Worm (Caenorhabditis elegans): ENCODE results near the gene fbxa-118.

Gene fbxa-118

DNA sequence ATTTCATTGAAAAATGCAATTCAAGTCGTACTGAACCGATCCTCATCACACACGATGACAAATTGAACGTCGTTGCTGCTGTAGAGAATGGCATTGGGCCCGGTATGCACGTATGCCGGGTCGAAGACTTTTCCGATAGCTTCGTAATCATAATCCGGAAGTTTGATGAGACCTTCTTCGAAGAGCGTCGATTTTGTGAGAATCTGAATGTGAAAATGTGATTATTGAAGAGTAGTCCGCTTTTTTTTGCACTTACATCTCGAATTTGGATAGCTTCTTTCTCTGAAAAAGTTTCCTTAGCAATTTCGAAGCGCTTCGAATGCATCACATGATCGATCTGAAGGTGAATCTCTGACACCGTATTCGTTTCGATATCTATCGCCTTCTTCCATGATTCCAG lies at the start of gene fbxa-118:
Gene fbxa-118, minus strand, starts transcription at position 101 of the 400 bp plus-strand sequence.
- TF ChIP-seq ceh-83 (GFP tag; optimal IDR thresholded peaks at IDR 0.05) = no peak
- no peak for TF ChIP-seq mep-1 (tag; optimal IDR thresholded peaks at IDR 0.05)
- TF ChIP-seq lin-13 (tag; optimal IDR thresholded peaks at IDR 0.05) = no peak
- TF ChIP-seq nhr-76 (tag; optimal IDR thresholded peaks at IDR 0.05) = no peak

DNA sequence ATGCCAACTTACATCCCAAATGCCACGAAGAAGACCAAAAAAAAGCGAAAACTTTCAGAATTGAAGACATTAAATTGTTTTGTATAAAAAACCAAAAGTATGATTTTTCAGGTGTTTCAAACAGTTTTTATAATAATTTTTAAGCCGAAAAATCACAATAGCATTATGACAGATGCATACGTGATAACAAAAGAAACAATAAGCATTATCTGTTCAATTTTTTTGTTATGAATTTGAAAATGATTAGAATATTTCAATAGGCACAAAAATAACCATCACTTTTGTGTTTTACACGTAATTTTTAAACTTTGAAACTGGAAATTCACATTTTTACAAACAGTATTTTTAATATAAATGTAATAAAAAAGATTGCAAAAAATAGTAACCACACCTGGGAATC lies 45.0 kb upstream of the fbxa-118 start, which contains the start of gene Y116F11B.17:
Gene Y116F11B.17, minus strand, starts transcription at position 101 of the 400 bp plus-strand sequence.
- no peak for TF ChIP-seq blmp-1 (tag; optimal IDR thresholded peaks at IDR 0.05)
- TF ChIP-seq nhr-76 (tag; optimal IDR thresholded peaks at IDR 0.05) = no peak
- no peak for TF ChIP-seq lin-32 (GFP tag; optimal IDR thresholded peaks at IDR 0.05)
- no peak for TF ChIP-seq nhr-12 (tag; optimal IDR thresholded peaks at IDR 0.05)
- no peak for TF ChIP-seq nhr-2 (tag; optimal IDR thresholded peaks at IDR 0.05)
- TF ChIP-seq ces-1 (GFP tag; optimal IDR thresholded peaks at IDR 0.05) = no peak
- no peak for TF ChIP-seq ceh-83 (GFP tag; optimal IDR thresholded peaks at IDR 0.05)

DNA sequence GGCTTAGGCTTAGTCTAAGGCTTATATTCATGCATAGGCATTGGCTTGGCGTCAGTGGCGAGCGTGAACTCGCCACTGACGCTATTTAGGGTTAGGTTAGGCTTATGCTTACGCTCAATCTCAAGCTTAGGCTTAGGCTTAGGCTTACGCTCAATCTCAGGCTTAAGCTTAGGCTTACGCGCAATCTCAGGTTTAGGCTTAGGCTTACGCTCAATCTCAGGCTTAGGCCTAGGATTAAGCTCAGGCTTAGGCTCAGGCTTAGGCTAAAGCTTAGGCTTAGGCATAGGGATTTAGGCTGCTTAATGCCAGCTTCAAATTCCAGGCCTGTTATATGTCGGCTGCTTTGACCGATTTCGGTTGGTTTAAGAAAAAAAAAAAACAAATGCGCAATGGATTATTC lies 43.1 kb upstream of the fbxa-118 start:
- TF ChIP-seq ham-2 (GFP tag; optimal IDR thresholded peaks at IDR 0.05) (no peak), mls-2 (tag; optimal IDR thresholded peaks at IDR 0.05) (no peak), pha-4 (tag; optimal IDR thresholded peaks at IDR 0.05) (no peak), nhr-2 (tag; optimal IDR thresholded peaks at IDR 0.05) (no peak), cnd-1 (tag; optimal IDR thresholded peaks at IDR 0.05) (no peak), ces-1 (GFP tag; optimal IDR thresholded peaks at IDR 0.05) (no peak), snpc-4 (tag; optimal IDR thresholded peaks at IDR 0.05) (no peak), unc-62 (GFP tag; optimal IDR thresholded peaks at IDR 0.05) (no peak)

DNA sequence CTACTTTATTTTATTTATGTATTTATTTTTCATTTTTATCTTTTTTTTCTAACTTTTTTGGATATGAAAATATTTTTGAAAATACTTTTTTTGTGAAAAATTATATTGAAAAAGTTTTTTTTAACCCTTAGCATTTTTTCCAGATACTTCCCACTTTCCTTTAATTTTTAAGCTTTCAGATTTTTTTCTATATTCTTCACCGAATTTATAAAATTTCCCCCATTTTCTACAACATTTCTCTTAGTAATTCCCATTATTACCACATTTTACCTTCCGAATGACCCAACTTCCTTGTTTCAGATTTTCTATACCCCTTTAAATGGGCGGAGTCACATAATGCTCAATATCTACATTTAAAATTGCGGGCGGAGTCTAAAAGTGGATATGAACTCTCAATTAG lies 37.7 kb upstream of the fbxa-118 start, which contains the start of gene daf-28:
Gene daf-28, plus strand, starts transcription at position 301 of the 400 bp plus-strand sequence.
- TF ChIP-seq M03D4.4 (tag; optimal IDR thresholded peaks at IDR 0.05) = no peak

DNA sequence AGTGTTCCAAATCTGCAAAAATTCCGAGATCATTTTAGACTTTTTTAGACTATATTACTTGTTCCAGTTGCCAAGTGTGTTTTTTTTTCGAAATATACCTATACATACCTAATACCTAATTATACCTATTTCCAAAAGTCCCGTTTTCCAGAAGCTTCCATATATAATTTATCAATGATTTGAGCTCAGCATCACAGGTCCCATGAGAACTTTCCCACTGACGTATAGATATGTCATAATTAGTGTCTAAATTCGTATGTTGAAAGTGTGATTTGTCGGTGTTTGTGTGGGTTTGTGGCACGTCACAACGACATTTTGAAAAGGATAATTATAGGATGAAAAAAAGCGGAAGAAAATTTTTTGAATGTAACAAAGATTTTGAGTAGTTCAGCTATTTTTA lies 28.4 kb upstream of the fbxa-118 start:
- TF ChIP-seq mab-5 (tag; optimal IDR thresholded peaks at IDR 0.05) (no peak), flh-1 (GFP tag; optimal IDR thresholded peaks at IDR 0.05) (no peak), snpc-4 (tag; optimal IDR thresholded peaks at IDR 0.05) (no peak), unc-62 (GFP tag; optimal IDR thresholded peaks at IDR 0.05) (no peak), nhr-12 (tag; optimal IDR thresholded peaks at IDR 0.05) (no peak), nhr-76 (tag; optimal IDR thresholded peaks at IDR 0.05) (no peak), elt-1 (tag; optimal IDR thresholded peaks at IDR 0.05; ENCODE audit: borderline replicate concordance, insufficient read depth) (no peak), bed-3 (GFP tag; optimal IDR thresholded peaks at IDR 0.05) (no peak), zip-8 (tag; optimal IDR thresholded peaks at IDR 0.05) (no peak), ztf-11 (tag; optimal IDR thresholded peaks at IDR 0.05) (no peak), unc-39 (tag; optimal IDR thresholded peaks at IDR 0.05) (no peak), unc-120 (tag; optimal IDR thresholded peaks at IDR 0.05; ENCODE audit: poor library complexity, severe bottlenecking) (no peak), lin-13 (tag; optimal IDR thresholded peaks at IDR 0.05) (no peak), sem-2 (GFP tag; optimal IDR thresholded peaks at IDR 0.05) (no peak), blmp-1 (tag; optimal IDR thresholded peaks at IDR 0.05) (no peak), lsy-2 (tag; optimal IDR thresholded peaks at IDR 0.05) (no peak), ceh-83 (GFP tag; optimal IDR thresholded peaks at IDR 0.05) (no peak), lin-32 (GFP tag; optimal IDR thresholded peaks at IDR 0.05) (no peak)

DNA sequence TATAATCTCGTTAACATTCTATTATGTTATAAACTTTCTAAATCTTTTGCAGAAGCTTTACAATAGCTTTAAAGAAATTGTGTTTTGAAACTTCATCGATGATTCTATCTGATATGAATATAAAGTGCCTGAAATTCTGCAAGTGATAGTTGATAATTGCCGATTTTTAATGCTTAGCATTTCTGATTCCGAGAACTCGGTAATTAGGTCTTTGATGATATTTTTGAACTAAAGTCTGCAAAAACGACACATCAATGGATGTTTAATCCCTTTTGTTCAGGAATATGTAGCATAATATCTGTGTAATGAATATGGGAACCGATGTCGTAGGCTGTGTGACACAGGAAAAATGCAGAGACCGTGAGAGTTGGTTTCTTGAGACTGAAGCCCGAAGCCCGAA lies 25.7 kb upstream of the fbxa-118 start:
- no peak for TF ChIP-seq M03D4.4 (tag; optimal IDR thresholded peaks at IDR 0.05)
- no peak for TF ChIP-seq sptf-1 (tag; optimal IDR thresholded peaks at IDR 0.05)
- TF ChIP-seq mls-2 (tag; optimal IDR thresholded peaks at IDR 0.05) = no peak
- no peak for TF ChIP-seq unc-62 (GFP tag; optimal IDR thresholded peaks at IDR 0.05)
- TF ChIP-seq flh-1 (GFP tag; optimal IDR thresholded peaks at IDR 0.05) = no peak
- TF ChIP-seq unc-39 (tag; optimal IDR thresholded peaks at IDR 0.05) = no peak
- no peak for TF ChIP-seq nhr-2 (tag; optimal IDR thresholded peaks at IDR 0.05)
- TF ChIP-seq blmp-1 (tag; optimal IDR thresholded peaks at IDR 0.05) = no peak
- TF ChIP-seq lsy-2 (tag; optimal IDR thresholded peaks at IDR 0.05) = no peak

DNA sequence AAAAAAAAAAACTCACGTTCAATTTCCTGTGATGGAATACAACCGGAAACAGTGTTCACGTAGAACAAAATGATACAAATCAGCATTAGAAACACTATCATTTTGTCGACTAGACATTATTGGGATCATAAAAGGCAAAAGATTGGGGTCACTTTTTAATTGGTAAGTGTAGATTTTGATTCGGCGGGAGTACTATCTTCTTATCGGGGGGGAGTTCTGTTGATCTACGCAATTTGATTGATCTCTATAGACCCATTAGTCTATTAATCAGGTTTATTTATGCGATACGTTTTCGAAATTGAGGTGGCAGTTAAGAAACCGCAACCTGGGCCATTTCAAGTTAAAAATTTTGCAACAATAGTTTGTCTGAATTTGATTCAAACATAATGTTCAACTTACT lies 23.9 kb upstream of the fbxa-118 start, which contains the start of gene Y116F11B.2:
Gene Y116F11B.2, minus strand, starts transcription at position 101 of the 400 bp plus-strand sequence.
- no peak for TF ChIP-seq zip-8 (tag; optimal IDR thresholded peaks at IDR 0.05)
- no peak for TF ChIP-seq mep-1 (tag; optimal IDR thresholded peaks at IDR 0.05)
- no peak for TF ChIP-seq elt-1 (tag; optimal IDR thresholded peaks at IDR 0.05; ENCODE audit: borderline replicate concordance, insufficient read depth)
- TF ChIP-seq hlh-1 (tag; optimal IDR thresholded peaks at IDR 0.05) = no peak
- TF ChIP-seq unc-120 (tag; optimal IDR thresholded peaks at IDR 0.05; ENCODE audit: poor library complexity, severe bottlenecking) = no peak
- TF ChIP-seq unc-62 (GFP tag; optimal IDR thresholded peaks at IDR 0.05) = no peak
- no peak for TF ChIP-seq lin-32 (GFP tag; optimal IDR thresholded peaks at IDR 0.05)
- no peak for TF ChIP-seq unc-39 (tag; optimal IDR thresholded peaks at IDR 0.05)
- no peak for TF ChIP-seq cnd-1 (tag; optimal IDR thresholded peaks at IDR 0.05)
- no peak for TF ChIP-seq ham-2 (GFP tag; optimal IDR thresholded peaks at IDR 0.05)
- no peak for TF ChIP-seq ces-1 (GFP tag; optimal IDR thresholded peaks at IDR 0.05)
- no peak for TF ChIP-seq mls-2 (tag; optimal IDR thresholded peaks at IDR 0.05)
- TF ChIP-seq bed-3 (GFP tag; optimal IDR thresholded peaks at IDR 0.05) = no peak
- no peak for TF ChIP-seq sptf-1 (tag; optimal IDR thresholded peaks at IDR 0.05)
- TF ChIP-seq ceh-39 (tag; optimal IDR thresholded peaks at IDR 0.05) = no peak
- TF ChIP-seq ceh-43 (GFP tag; optimal IDR thresholded peaks at IDR 0.05) = no peak
- no peak for TF ChIP-seq elt-3 (tag; optimal IDR thresholded peaks at IDR 0.05)
